Fruit fly (Drosophila melanogaster): ENCODE results near the gene ss.

- TF ChIP-seq EcR (GFP tag; optimal IDR thresholded peaks at IDR 0.05) (no peak), CG8478 (optimal IDR thresholded peaks at IDR 0.05) (no peak), usp (GFP tag; optimal IDR thresholded peaks at IDR 0.05) (no peak), psq (optimal IDR thresholded peaks at IDR 0.05) (no peak)
These were observed 16.5 kb downstream of the ss start for dm6 chr3R:16387039-16387438.
